Fruit fly (Drosophila melanogaster): ENCODE results near the gene CG11857.
A peak's percentile ranks its signal among the peaks of the same experiment; 100 is the strongest.

CG11857 gene

DNA sequence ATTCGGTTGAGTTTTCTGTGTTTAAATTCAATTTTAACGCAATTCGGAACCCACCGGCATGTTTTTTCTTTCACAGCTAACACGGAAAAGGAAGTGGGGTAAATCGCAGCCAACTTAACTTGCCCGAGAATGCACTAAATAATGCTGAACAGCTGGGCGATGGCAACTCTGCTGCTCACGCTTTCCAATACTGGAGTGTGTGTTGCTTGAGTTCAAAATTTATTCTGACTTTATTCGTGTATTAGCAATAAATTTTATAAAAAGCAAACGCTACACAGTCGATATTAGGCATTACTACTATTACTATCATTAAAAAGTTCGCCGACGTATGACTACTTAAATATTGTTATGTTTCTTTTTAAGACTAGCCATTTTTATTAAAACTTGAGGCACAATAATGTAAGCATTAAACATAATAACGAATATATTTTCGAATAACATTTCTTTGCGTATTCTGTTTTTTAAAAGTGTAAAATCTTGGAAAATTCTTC lies 11.3 kb upstream of the CG11857 start, which contains the start of the genes RpS27 and Nup37 (continued):
- peak; percentile 91 for TF ChIP-seq CG5180 (GFP tag; optimal IDR thresholded peaks at IDR 0.05)
- TF ChIP-seq C15 (GFP tag; IDR thresholded peaks at IDR 0.05): peak; percentile 93
- TF ChIP-seq psq (GFP tag; optimal IDR thresholded peaks at IDR 0.05): peak; percentile 94
- peak; percentile 98 for TF ChIP-seq slbo (GFP tag; IDR thresholded peaks at IDR 0.05)
- no peak for TF ChIP-seq ato (GFP tag; IDR thresholded peaks at IDR 0.05; ENCODE audit: partially characterized antibody)
- TF ChIP-seq CG42726 (GFP tag; IDR thresholded peaks at IDR 0.05; ENCODE audit: partially characterized antibody): no peak
- TF ChIP-seq tgo (GFP tag; IDR thresholded peaks at IDR 0.05): peak; percentile 95
- peak; percentile 99 for TF ChIP-seq CG10209 (GFP tag; optimal IDR thresholded peaks at IDR 0.05)
- TF ChIP-seq CG4424 (GFP tag; optimal IDR thresholded peaks at IDR 0.05): peak; percentile 98
- peak; percentile 69 for TF ChIP-seq Deaf1 (tag; optimal IDR thresholded peaks at IDR 0.05)
- no peak for TF ChIP-seq Trl (optimal IDR thresholded peaks at IDR 0.05)
- peak; percentile 99 for TF ChIP-seq Trl (GFP tag; optimal IDR thresholded peaks at IDR 0.05)
- TF ChIP-seq pita (GFP tag; optimal IDR thresholded peaks at IDR 0.05): no peak
- peak; percentile 100 for TF ChIP-seq CG7987 (GFP tag; optimal IDR thresholded peaks at IDR 0.05)
- TF ChIP-seq Lhr (GFP tag; optimal IDR thresholded peaks at IDR 0.05): peak; percentile 97
- TF ChIP-seq kay (GFP tag; optimal IDR thresholded peaks at IDR 0.05): peak; percentile 93
- peak; percentile 94 for TF ChIP-seq CG15601 (tag; optimal IDR thresholded peaks at IDR 0.05)
- TF ChIP-seq CG17385 (GFP tag; optimal IDR thresholded peaks at IDR 0.05): peak; percentile 97
- peak; percentile 100 for TF ChIP-seq HLHmδ (GFP tag; optimal IDR thresholded peaks at IDR 0.05)
- peak; percentile 95 for TF ChIP-seq CG3726 (GFP tag; IDR thresholded peaks at IDR 0.05)
- TF ChIP-seq nerfin-2 (GFP tag; IDR thresholded peaks at IDR 0.05; ENCODE audit: partially characterized antibody): no peak
- TF ChIP-seq Doc3 (GFP tag; IDR thresholded peaks at IDR 0.05; ENCODE audit: partially characterized antibody): no peak
- TF ChIP-seq ap (GFP tag; IDR thresholded peaks at IDR 0.05): peak; percentile 95
- TF ChIP-seq D19A (tag; optimal IDR thresholded peaks at IDR 0.05): peak; percentile 77
- peak; percentile 87 for TF ChIP-seq GATAe (GFP tag; conservative IDR thresholded peaks at IDR 0.05)
- TF ChIP-seq CG30431 (GFP tag; optimal IDR thresholded peaks at IDR 0.05): peak; percentile 98
- peak; percentile 95 for TF ChIP-seq gsb (GFP tag; IDR thresholded peaks at IDR 0.05)
- TF ChIP-seq esg (GFP tag; conservative IDR thresholded peaks at IDR 0.05): peak; percentile 84
- peak; percentile 99 for TF ChIP-seq CG10654 (GFP tag; optimal IDR thresholded peaks at IDR 0.05)
- TF ChIP-seq rib (GFP tag; IDR thresholded peaks at IDR 0.05): peak; percentile 91
- TF ChIP-seq CG7745 (tag; optimal IDR thresholded peaks at IDR 0.05): peak; percentile 83
- peak; percentile 95 to 99 for TF ChIP-seq dpn (GFP tag; optimal IDR thresholded peaks at IDR 0.05)
- peak; percentile 99 for TF ChIP-seq CG10267 (tag; optimal IDR thresholded peaks at IDR 0.05)
- TF ChIP-seq Scr (GFP tag; IDR thresholded peaks at IDR 0.05; ENCODE audit: partially characterized antibody): peak; percentile 41; the same call in 1 of the 2 replicates
- peak; percentile 98 for TF ChIP-seq Dip3 (GFP tag; optimal IDR thresholded peaks at IDR 0.05)
- TF ChIP-seq aop (GFP tag; IDR thresholded peaks at IDR 0.05): peak; percentile 80; the same call in 1 of the 2 replicates
- TF ChIP-seq cas (GFP tag; IDR thresholded peaks at IDR 0.05): peak; percentile 91
- TF ChIP-seq Dfd (GFP tag; optimal IDR thresholded peaks at IDR 0.05): no peak
- TF ChIP-seq Kr (GFP tag; optimal IDR thresholded peaks at IDR 0.05): peak; percentile 97
- peak; percentile 97 for TF ChIP-seq CG12391 (tag; optimal IDR thresholded peaks at IDR 0.05)
- TF ChIP-seq CG13123 (GFP tag; optimal IDR thresholded peaks at IDR 0.05): peak; percentile 100
- peak; percentile 85 for TF ChIP-seq CG11093 (GFP tag; IDR thresholded peaks at IDR 0.05)
- peak; percentile 96 for TF ChIP-seq jumu (GFP tag; optimal IDR thresholded peaks at IDR 0.05)
- TF ChIP-seq CG4360 (GFP tag; IDR thresholded peaks at IDR 0.05): peak; percentile 67
- no peak for TF ChIP-seq fru (optimal IDR thresholded peaks at IDR 0.05)
- peak; percentile 99 for TF ChIP-seq CG11398 (GFP tag; optimal IDR thresholded peaks at IDR 0.05)
- peak; percentile 71 for TF ChIP-seq corto (GFP tag; optimal IDR thresholded peaks at IDR 0.05)
- TF ChIP-seq sima (GFP tag; optimal IDR thresholded peaks at IDR 0.05): peak; percentile 97
- peak; percentile 99 for TF ChIP-seq CHES-1-like (GFP tag; optimal IDR thresholded peaks at IDR 0.05)
- TF ChIP-seq CG11695 (GFP tag; IDR thresholded peaks at IDR 0.05): peak; percentile 89
- TF ChIP-seq klu (GFP tag; IDR thresholded peaks at IDR 0.05): peak; percentile 92
